Worm (Caenorhabditis elegans) whole organism, midembryonic: ENCODE results near the gene che-2.

Experiments
- T22C8.4 ChIP-seq: fragments of 200-800 bp; sonication (Bioruptor generic); IDR thresholded peaks from 2 replicates; pipeline ENCODE4 v1.3.6; 2022; ENCODE audit warnings: missing genetic modification characterization, missing compliant biosample characterization
- cog-1 ChIP-seq: sonication (generic microtip); optimal IDR thresholded peaks from 2 replicates; lab custom pipeline; 2016; ENCODE audit warnings: missing genetic modification characterization, missing compliant biosample characterization
- flt-1 ChIP-seq: fragments of 200-800 bp; sonication (Bioruptor generic); IDR thresholded peaks from 2 replicates; pipeline ENCODE4 v1.3.6; 2022; ENCODE audit warnings: missing genetic modification characterization, missing compliant biosample characterization
- klf-2 ChIP-seq: fragments of 200-800 bp; sonication (Bioruptor generic); conservative IDR thresholded peaks from 2 replicates; pipeline ENCODE4 v1.3.6; 2022; ENCODE audit warnings: missing genetic modification reagents, missing genetic modification characterization, missing compliant biosample characterization
- med-1 ChIP-seq: sonication (generic microtip); optimal IDR thresholded peaks from 2 replicates; lab custom pipeline; 2017; ENCODE audit warnings: missing genetic modification characterization, mild to moderate bottlenecking, missing compliant biosample characterization, antibody characterized with exemption, missing genetic modification reagents; ENCODE audit not compliant: insufficient read depth
- ref-1 ChIP-seq: fragments of 200-800 bp; sonication (Bioruptor generic); conservative IDR thresholded peaks from 2 replicates; pipeline ENCODE4 v1.3.6; 2022; ENCODE audit warnings: missing genetic modification reagents, missing genetic modification characterization, missing compliant biosample characterization
- tab-1 ChIP-seq: fragments of 200-800 bp; sonication (Bioruptor generic); IDR thresholded peaks from 2 replicates; pipeline ENCODE4 v1.3.6; 2022; ENCODE audit warnings: missing genetic modification characterization, missing compliant biosample characterization
- ztf-23 ChIP-seq: fragments of 200-800 bp; sonication (Bioruptor generic); IDR thresholded peaks from 2 replicates; pipeline ENCODE4 v1.3.6; 2022; ENCODE audit warnings: missing genetic modification reagents, missing genetic modification characterization, missing compliant biosample characterization
- ztf-29 ChIP-seq: fragments of 200-800 bp; sonication (Bioruptor generic); IDR thresholded peaks from 2 replicates; pipeline ENCODE4 v1.3.6; 2022; ENCODE audit warnings: missing genetic modification reagents, missing genetic modification characterization, missing compliant biosample characterization

The che-2 gene

DNA sequence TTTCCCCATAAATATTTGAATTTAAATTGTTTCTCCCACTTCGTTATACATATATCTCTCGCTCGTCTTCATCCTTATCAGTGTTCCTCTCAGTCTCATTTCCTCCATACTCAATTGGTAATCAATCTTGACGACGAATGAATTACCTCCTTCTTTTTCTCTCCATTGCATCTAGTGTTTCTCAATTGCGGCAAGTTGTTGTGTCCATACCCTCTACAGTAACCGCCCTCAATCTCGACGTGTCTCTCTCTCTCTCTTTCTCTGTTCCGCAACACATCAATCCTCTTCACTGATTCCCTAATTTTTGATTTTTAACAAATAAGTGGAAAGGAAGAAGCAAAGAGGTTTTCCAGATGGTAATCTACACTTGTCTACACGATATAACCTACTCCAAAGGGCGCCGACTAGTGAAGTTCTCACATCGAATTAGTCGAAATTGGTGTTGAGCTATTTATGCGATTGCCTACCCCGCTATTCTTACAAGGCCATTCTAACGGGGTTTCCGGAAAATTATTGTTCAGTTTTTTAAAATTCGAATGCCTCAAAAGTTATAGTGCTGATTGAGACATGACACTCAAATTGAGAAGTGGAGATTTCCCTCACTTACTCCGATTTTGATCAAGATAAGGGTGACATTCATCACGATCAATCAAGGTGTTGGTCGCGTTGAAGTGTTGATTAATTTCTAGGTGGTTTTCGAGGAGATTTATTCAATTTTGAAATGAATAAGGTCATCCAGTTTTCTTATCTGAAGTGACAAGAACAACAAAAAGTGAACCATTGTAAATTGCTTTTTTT lies 23.0 kb downstream of the che-2 start:
- TF ChIP-seq cog-1 (tag; lab: Kevin White, UChicago) (no peak), ztf-23 (GFP tag; lab: Robert Waterston, UW) (no peak), T22C8.4 (GFP tag; lab: Robert Waterston, UW) (no peak), klf-2 (GFP tag; lab: Robert Waterston, UW) (no peak)

DNA sequence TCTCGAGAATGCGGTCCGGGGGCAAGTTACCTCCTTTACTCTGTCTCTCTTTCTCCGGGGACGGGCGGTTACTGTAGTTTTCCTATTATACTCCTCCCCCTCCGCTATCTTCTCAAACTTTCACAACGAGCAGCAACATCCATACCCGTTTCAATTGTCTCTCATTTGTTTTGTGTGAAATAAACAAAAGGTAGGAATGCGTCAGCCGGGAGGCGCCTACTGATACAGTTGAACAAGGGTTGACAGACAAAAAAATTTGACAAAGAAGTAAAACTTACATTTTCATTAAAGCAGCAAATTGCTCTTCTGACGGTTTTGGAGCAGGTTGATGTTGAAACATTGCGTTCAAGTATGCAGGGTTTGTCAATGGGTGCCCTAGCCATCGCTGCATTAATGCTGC lies 23.8 kb downstream of the che-2 start:
- no peak for TF ChIP-seq ztf-23 (GFP tag; lab: Robert Waterston, UW)
- no peak for TF ChIP-seq T22C8.4 (GFP tag; lab: Robert Waterston, UW)
- no peak for TF ChIP-seq tab-1 (GFP tag; lab: Robert Waterston, UW)
- TF ChIP-seq med-1 (GFP tag; lab: Kevin White, UChicago), result no peak
- TF ChIP-seq flt-1 (GFP tag; lab: Robert Waterston, UW), result no peak
- TF ChIP-seq ref-1 (GFP tag; lab: Robert Waterston, UW), result no peak
- TF ChIP-seq cog-1 (tag; lab: Kevin White, UChicago), result no peak
- no peak for TF ChIP-seq klf-2 (GFP tag; lab: Robert Waterston, UW)
- no peak for TF ChIP-seq ztf-29 (GFP tag; lab: Robert Waterston, UW)

ce11 chrX:506848-507247 lies 25.6 kb downstream of the che-2 start, which contains the start of gene B0310.2:
Gene B0310.2, minus strand, starts transcription at chrX:506948.
- TF ChIP-seq tab-1 (GFP tag; lab: Robert Waterston, UW) (no peak), flt-1 (GFP tag; lab: Robert Waterston, UW) (no peak), cog-1 (tag; lab: Kevin White, UChicago) (no peak), klf-2 (GFP tag; lab: Robert Waterston, UW) (no peak), ztf-23 (GFP tag; lab: Robert Waterston, UW) (no peak), ref-1 (GFP tag; lab: Robert Waterston, UW) (no peak), ztf-29 (GFP tag; lab: Robert Waterston, UW) (no peak), med-1 (GFP tag; lab: Kevin White, UChicago) (no peak), T22C8.4 (GFP tag; lab: Robert Waterston, UW) (no peak)

DNA sequence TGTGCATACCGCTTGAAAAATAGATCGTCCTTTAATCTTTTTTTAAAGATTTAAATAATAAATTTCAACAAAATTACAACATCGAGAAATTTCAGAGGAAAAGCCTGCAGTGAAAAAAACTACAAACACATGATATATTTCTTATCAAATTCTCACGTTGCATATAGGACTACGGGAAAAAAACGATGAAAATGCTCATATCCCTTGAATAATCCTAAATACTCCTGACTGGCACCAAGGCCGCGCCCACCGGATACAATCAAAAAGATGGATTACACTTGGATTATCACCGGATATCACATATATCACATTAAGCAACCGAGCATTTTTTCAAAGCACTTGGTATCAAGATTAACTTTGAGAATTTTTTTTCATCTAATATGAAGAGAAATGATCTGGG lies 32.8 kb downstream of the che-2 start:
- TF ChIP-seq ref-1 (GFP tag; lab: Robert Waterston, UW) (no peak), ztf-23 (GFP tag; lab: Robert Waterston, UW) (no peak), cog-1 (tag; lab: Kevin White, UChicago) (no peak), flt-1 (GFP tag; lab: Robert Waterston, UW) (no peak), tab-1 (GFP tag; lab: Robert Waterston, UW) (no peak), ztf-29 (GFP tag; lab: Robert Waterston, UW) (no peak), klf-2 (GFP tag; lab: Robert Waterston, UW) (no peak), T22C8.4 (GFP tag; lab: Robert Waterston, UW) (no peak)

ce11 chrX:516761-517160 lies 35.5 kb downstream of the che-2 start:
- TF ChIP-seq flt-1 (GFP tag; lab: Robert Waterston, UW), result peak; percentile 62; the same call in 1 of the 2 replicates

DNA sequence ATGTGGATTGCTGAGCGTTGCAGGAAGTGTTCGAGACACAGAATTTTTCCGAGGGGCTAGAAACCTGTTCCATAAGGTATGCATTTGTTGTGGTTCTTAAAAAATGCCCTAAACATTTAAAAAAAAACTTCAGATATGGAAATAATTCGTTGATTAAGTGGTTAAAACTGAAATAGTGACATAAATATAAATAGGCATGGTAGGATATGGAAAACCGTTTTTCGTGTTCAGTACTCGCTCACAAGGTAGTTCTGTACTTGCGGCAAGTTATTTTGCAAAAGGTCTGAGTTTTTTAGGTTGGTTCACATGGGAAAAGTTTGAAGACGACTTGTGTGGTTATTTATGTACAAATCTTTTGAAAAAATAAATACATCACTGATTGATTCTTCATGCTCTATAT lies 39.6 kb downstream of the che-2 start, which contains the start of gene B0310.3:
Gene B0310.3, minus strand, starts transcription at position 101 of the 400 bp plus-strand sequence.
- TF ChIP-seq cog-1 (tag; lab: Kevin White, UChicago) (no peak), tab-1 (GFP tag; lab: Robert Waterston, UW) (no peak), med-1 (GFP tag; lab: Kevin White, UChicago) (no peak), klf-2 (GFP tag; lab: Robert Waterston, UW) (no peak), flt-1 (GFP tag; lab: Robert Waterston, UW) (no peak), ztf-23 (GFP tag; lab: Robert Waterston, UW) (no peak), ref-1 (GFP tag; lab: Robert Waterston, UW) (no peak)

ce11 chrX:524498-524897 lies 43.2 kb downstream of the che-2 start:
- no peak for TF ChIP-seq ztf-23 (GFP tag; lab: Robert Waterston, UW)

DNA sequence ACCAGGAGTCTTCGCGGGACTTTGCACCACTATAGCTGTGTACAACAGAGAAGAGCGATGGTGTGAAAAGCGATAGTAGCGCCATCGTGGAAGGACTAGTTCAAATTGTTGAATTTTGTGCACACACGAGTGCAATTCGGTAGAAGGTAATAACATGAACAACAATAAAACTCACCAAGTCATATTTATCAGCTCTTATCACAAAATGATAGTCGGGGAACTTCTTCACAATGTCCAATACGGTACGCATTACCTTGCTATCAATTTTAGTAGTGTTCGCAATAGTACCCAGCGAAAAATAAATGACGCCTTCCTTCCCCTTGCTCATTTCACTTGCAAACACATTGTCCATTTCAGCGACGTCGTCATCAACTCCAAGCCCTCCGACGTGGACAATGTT lies 46.4 kb downstream of the che-2 start:
- no peak for TF ChIP-seq ztf-29 (GFP tag; lab: Robert Waterston, UW)

DNA sequence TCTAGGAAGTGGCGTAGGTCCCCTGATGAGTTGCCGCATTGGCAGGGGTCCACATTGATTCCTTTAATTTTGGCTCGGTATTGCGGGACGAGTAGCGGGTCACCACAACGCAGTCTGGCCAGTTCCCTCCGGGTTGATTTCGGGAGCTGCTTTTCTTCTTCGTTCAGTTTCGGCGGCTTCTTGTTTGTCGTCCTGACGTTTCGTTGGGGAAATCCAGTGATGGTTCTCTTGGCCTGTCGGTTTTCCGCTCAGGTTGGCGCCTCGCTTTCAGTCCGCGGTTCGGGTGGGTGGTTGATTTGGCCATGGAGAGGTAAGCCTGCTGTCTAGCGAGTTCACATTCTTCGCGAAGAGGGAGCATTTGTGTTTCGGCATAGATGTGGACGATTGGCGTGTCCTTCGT lies 47.5 kb downstream of the che-2 start:
- TF ChIP-seq T22C8.4 (GFP tag; lab: Robert Waterston, UW), result no peak
- no peak for TF ChIP-seq cog-1 (tag; lab: Kevin White, UChicago)
- no peak for TF ChIP-seq ztf-29 (GFP tag; lab: Robert Waterston, UW)
- no peak for TF ChIP-seq flt-1 (GFP tag; lab: Robert Waterston, UW)
- no peak for TF ChIP-seq ref-1 (GFP tag; lab: Robert Waterston, UW)
- no peak for TF ChIP-seq klf-2 (GFP tag; lab: Robert Waterston, UW)
- no peak for TF ChIP-seq tab-1 (GFP tag; lab: Robert Waterston, UW)
- no peak for TF ChIP-seq med-1 (GFP tag; lab: Kevin White, UChicago)
- TF ChIP-seq ztf-23 (GFP tag; lab: Robert Waterston, UW), result no peak

ce11 chrX:529386-529785 lies 48.1 kb downstream of the che-2 start:
- TF ChIP-seq flt-1 (GFP tag; lab: Robert Waterston, UW), result no peak
- TF ChIP-seq ref-1 (GFP tag; lab: Robert Waterston, UW), result no peak
